Fruit fly (Drosophila melanogaster) ovary, adult (tissue): Measurements from ENCODE around the gene CkIIalpha-i3.

ENCODE experiments used
- CG17801 ChIP-seq: fragments of 200-800 bp; optimal IDR thresholded peaks from 2 replicates; lab custom pipeline; 2019; ENCODE audit warnings: missing biosample characterization, mild to moderate bottlenecking, missing genetic modification characterization, moderate library complexity; ENCODE audit not compliant: partially characterized antibody

Gene CkIIalpha-i3

DNA sequence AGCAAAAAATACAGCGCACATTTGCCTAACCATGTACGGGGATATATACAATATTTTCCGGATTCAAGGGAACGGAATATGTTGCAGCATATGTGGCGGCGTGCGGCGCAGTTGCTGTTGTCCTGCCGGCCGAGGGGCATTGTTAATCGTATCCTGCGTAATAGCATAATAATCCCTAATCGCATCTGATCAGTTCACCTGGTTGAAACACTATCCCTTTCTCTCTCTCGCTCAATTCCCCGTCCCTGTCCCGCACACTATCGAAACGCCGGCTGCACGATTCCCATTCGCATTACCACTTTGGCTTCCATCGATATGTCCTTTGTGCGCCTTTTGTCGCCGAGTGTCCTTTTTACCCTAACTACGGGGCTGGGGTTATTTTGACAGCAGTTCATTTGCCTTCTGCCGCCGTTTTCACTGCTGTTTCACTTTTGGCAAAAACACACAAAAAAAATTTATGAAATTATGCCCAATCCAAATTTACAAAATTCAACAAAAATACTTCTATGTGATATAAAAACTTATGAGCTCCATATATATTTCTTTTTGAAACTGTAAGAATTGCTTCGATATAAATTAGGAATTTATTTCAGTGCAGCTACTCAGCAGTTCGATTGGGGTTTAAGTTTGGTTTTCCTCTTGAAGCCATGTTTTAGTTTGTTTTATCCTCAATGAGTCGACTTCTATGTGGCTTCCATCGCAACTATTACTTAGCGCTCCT lies 35.0 kb upstream of the CkIIalpha-i3 start:
- TF ChIP-seq CG17801 (GFP tag; lab: Kevin White, UChicago), result no peak

DNA sequence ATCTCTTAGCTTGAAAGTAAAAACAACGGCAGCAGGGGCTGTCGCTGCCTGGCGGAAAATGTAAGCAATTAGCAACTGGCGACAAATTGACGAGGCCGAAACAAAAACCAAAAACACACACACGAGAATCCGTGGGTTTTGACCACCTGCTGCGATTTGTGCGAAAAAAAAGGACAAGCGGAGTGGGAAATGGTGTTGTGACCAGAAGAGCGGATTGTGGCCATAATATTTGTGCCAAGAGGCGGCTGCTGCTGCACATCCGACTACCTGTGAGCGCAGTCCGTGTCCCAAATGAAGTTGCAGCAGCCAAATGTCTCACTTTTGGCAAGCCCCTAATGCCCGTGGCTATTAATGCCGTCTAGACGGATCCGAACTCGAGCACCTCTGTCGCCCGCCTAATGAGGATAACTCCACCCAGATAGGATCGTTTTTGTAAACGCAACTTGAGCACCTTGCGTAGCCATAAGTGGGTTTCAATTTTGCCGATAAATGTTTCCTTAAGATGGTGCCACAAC lies 33.9 kb upstream of the CkIIalpha-i3 start:
- TF ChIP-seq CG17801 (GFP tag; lab: Kevin White, UChicago), result no peak

DNA sequence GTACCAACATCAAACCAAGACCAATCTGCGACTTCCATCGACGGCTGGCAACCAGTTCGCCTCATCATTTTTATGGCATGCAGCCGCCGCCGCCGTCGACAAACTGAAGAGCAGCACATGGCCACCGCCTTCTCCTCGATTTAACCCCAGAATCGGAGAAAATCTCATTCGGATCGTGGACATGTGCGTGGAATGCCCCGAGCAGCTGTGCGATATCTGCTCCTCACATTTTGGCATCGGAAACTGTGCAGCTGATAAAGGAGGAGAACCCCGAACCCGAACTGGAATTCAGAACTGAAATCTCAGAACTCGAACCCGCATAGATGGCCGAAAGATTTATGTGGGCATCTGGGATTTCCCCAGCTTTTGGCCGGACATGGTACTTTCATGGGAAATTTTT lies 32.7 kb upstream of the CkIIalpha-i3 start:
- TF ChIP-seq CG17801 (GFP tag; lab: Kevin White, UChicago), result no peak

DNA sequence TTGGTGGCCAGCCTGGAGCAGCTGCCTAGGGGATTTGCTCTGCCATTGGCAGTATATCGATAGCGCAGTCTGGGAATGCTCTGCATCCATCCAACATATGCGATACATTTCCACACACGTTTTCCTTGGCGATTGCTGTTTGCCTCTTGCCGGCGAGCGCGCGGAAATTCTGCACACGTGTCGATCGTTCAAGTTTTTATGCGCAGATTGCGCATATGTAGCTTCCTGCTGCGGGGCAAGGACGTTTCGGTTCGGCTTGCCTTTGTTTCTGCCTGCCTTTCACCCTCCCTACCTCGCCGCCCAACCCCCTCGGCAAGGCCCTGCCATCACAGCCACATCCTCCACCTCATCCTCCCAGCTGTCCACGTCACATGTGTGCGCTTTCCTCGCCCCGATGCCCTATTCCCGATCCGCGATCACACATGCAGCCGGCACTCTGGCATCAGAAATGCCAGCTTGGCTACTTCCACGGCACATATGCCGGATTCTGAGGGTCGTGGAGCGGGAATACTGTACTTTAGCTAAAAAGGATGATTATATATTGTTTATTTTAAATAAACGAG lies 32.1 kb upstream of the CkIIalpha-i3 start:
- no peak for TF ChIP-seq CG17801 (GFP tag; lab: Kevin White, UChicago)

DNA sequence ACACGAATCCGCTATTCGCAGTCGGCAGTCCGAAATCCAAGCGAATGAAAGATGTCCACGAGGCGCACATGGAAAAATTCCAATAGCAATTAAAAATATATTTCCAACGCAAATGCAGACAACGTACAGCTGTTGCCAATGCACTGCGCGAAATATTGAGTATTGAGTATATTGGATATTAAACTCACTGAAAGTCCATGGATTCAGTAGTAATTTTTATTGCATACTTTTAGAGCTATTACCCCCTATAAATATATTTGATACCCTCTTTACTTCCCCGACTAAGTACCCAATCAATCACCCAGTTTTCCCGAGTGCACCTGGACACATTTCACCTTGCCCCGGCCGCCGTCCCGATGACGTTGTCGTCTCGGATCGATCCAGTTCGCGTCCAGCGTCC lies 31.3 kb upstream of the CkIIalpha-i3 start:
- TF ChIP-seq CG17801 (GFP tag; lab: Kevin White, UChicago), result no peak

DNA sequence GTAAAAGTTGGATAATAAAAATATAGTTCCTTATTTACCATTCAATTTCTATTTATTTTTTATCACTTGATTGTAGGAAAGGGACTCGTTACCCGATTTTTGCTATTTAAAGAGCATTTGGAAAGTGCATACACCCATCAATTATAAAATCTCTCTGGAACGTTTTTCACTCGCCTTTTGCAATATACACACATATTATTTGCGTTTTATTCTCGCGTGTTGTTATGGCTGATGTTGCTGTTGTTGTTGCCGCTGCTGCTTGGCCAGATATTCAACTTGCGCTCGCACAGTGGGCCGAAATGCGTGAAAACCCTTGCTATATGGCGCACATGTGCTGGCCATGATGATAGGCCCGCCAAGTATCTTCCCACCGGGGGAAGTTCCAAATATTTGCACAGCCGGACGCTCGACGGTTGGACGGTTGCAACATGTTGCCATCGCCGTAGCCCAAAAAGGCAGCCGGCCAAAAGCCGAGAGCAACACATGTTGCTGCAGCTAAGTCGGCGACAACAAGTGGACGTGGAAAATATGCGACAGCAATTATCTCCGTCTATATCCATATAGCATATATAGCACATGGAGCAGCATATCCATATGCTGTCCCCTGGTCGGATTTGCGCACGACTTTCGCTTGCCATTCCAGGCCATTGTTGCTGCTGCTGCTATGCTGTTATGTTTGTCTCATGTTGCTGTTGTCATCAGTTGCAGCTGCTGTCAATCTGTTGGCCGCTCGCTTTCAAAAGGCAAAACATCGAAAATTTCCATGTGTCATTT lies 29.1 kb upstream of the CkIIalpha-i3 start:
- peak; percentile 11 for TF ChIP-seq CG17801 (GFP tag; lab: Kevin White, UChicago)

DNA sequence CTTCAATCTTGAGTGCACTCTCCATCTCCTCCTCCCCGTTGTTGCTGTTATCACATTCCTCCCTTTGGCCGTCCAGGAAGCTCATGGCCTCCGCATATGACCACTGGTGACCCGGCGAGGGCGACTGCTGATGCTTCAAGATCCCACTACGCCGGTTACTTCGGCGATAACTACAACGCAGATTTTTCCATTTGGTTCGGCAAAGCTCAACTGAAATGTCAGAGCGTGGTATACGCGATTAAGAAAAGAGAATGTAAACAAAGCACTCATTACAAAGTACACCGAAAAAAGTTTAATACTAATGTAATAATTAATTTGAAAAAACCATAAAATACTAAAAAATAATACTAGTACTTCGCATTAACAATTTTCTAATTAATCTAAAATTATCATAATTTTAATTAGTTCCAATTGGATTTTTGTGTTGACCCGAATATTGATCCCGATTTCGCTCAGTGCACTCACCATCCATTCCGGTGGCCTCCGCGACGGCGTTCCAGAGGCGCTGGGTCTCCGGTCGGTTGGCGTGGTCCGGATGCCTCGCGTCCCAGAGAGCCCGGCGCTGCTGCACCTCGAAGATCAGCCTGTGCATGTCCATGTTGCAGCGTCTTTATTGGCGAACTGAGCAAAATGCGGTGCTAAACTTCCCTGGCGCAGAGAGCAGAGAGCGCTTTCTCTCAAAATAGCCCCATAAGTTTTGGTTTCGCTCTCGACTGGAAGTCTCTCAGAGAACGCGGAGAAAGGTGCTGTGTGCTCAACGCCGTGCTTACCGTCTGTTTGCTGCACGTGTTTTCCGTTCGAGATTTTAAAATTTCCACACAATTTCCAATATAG lies 28.3 kb upstream of the CkIIalpha-i3 start:
- TF ChIP-seq CG17801 (GFP tag; lab: Kevin White, UChicago), result peak; percentile 99

DNA sequence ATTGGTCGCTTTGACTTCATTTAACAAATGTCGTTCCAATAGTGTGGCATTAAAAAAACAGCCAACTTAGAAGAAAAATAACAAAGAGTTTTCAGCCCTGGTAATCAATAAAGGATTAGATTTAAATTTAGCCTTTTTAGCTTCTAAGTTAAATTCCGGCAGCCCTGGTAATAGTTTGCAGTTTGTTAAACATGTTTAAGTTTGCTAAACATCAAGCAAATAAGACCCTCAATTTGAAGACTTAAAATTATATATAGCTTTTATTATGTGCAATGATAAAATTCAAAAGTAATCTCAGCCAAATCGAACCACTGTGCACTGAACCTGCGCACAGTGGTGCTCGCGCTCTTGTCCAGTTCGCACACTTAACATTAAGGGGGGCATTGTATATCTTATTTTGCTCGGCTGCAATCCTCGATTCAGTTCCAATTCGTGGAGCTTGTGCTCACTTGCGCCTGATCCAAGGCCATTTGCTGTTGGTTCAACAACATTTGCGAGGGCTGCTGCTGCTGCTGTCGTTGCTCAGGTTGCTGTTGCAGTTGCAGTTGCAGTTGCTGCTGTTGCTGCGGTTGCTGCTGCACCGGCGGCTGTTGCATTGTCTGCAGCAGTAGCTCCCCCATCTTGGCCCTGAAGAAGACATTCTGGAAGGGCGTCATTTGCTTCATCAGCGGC lies 27.2 kb upstream of the CkIIalpha-i3 start:
- TF ChIP-seq CG17801 (GFP tag; lab: Kevin White, UChicago), result no peak

DNA sequence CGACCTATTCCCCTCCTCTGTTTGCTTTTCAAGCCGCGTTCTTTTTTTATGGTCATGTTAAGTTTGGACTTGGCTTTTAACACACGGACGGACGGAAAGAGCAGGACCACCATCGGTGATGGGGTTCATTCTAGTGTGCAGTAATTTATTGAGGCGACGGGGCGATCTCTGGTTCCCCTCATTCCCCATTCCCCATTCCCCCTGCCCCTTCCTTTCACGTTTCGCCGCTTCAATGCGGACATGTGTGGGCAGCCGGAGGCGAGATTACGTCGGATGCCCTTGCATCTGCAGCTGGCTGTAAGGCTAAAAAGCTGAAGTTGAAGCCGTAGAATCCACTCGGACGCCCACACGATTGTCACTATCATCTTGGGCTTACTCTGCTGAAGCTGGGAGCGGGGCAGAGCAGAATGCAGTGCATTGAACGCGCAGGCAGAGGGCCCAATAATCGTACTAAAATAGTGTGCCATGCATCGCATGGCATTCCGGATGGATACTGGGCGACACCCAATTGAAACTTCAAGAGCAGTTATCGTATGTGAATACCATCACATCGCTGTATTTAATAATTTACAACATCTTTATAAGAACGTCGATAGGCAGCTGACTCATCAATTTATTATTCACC lies 26.2 kb upstream of the CkIIalpha-i3 start:
- TF ChIP-seq CG17801 (GFP tag; lab: Kevin White, UChicago), result no peak

DNA sequence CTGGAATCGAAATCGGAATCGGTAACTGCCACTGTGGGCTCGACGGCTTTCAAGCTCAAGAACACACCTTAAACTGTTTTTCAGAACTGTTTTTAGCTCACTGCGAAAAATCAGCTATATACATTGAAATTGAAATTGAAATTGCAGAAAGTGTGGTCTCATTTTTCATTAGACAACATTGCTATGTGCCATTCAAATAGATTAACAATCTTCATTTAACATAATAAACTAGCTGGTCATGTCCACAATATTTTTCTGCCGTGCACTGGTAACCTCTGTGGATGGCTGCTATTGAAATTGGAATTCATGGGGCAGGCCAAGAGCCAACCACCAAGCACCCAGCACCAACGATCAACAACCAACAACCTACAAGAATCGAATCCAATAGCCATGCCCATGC lies 25.5 kb upstream of the CkIIalpha-i3 start:
- no peak for TF ChIP-seq CG17801 (GFP tag; lab: Kevin White, UChicago)

DNA sequence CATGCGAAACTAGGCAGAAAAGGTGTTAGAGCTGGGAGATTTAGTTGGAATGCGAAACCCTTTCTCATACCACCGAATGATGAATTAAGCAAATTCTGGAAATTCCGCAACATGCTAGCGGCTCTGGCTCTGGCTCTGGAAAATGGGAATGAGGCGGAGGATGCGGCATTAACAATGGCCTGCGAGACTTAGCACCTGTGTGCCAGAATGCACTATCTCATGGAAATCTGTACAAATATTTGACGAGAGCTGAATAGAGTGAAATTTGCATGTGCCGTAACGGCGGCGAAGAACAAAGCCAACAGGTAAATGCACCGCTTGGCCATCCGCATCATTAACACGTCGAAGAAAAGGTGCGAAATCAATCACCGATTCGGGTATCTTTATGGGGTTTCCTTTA lies 24.9 kb upstream of the CkIIalpha-i3 start:
- TF ChIP-seq CG17801 (GFP tag; lab: Kevin White, UChicago), result no peak

DNA sequence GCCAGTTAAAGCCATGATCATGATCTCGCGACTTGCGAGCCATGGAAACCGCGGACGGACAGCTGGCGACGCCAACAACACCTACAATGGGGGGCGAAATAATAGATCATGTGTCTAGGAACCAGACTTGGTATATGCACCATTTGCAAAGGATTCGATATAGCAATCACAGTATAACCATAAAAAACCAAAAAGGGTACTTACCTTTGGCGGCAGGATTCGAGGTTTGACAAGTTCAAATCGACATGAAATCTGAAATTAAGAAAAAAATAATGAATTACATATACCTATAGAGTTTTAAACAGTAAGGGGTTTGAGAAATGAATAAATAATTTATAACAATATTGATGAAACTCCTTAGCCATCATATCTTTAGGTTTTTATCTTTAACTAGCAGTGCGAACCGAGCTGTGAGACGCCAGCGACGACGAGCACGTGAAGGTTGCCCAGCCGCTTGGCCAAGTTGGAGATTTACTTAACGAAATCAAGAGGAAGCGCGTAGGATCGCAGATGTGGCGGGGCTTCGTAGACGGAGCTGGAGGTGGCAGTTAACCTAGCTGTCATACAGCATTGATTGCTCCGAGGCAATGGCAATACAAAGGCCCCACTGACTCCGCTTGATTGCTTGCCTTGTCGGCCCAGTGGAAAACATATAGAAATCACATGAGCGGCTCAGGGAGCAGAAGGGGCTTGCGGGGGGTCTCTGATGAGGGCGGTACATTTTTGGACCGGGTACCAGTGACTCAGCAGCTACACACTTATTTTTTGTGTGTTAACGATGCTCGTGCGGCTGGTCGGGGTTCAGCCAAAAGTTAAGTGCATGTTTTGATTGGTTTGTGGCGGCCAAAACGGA lies 23.7 kb upstream of the CkIIalpha-i3 start:
- TF ChIP-seq CG17801 (GFP tag; lab: Kevin White, UChicago), result no peak
